Worm (Caenorhabditis elegans) whole organism, early embryonic: Measurements from ENCODE around the gene T24A6.16.
"Not testable (repeated sequence)": the region's sequence is repeated elsewhere in the genome, so short reads cannot be mapped to it uniquely, and the experiment has no call there.

ENCODE experiments used
- scrt-1 ChIP-seq: fragments of 200-800 bp; sonication (Bioruptor generic); IDR thresholded peaks from 2 replicates; pipeline ENCODE4 v1.3.6; 2022; ENCODE audit warnings: missing genetic modification characterization, missing compliant biosample characterization
- tra-4 ChIP-seq: sonication (generic microtip); optimal IDR thresholded peaks from 2 replicates; lab custom pipeline; 2017; ENCODE audit warnings: missing genetic modification characterization, missing compliant biosample characterization

- not testable (repeated sequence) for TF ChIP-seq scrt-1 (GFP tag; lab: Robert Waterston, UW); tra-4 (tag; lab: Kevin White, UChicago)
Observed at ce11 chrV:3570695-3571094, 8.0 kb upstream of the T24A6.16 start, which contains the start of gene F40C5.2.
